Fruit fly (Drosophila melanogaster) S2 (cell line): ENCODE measurements around the gene X11L.

Experiments used
- CG8478 ChIP-seq: fragments of >200 bp; optimal IDR thresholded peaks from 2 replicates; lab custom pipeline; 2018
- CTCF ChIP-seq, 2 experiments: fragments of >200 bp; optimal IDR thresholded peaks; 2 replicates each; lab custom pipeline; 2018

- no peak for TF ChIP-seq CG8478 (lab: Kevin White, UChicago)
- TF ChIP-seq CTCF (optimal IDR thresholded peaks at IDR 0.05; lab: Kevin White, UChicago), result no peak
Observed at dm6 chrX:17577356-17577755, 22.1 kb upstream of the X11L start.
